Worm (Caenorhabditis elegans) whole organism, L4/young adult: ENCODE results near the gene C25F9.6.

ENCODE experiments used
- W03F9.2 ChIP-seq: fragments of 150-350 bp; optimal IDR thresholded peaks from 2 replicates; lab custom pipeline; 2014; ENCODE audit warnings: missing biosample characterization, missing genetic modification characterization
- dao-5 ChIP-seq: sonication (generic microtip); optimal IDR thresholded peaks from 2 replicates; lab custom pipeline; 2016; ENCODE audit warnings: missing genotype, missing genetic modification characterization, moderate library complexity, missing compliant biosample characterization
- him-1 ChIP-seq: sonication (generic microtip); optimal IDR thresholded peaks from 2 replicates; lab custom pipeline; 2016; ENCODE audit warnings: missing genotype, missing genetic modification reagents, missing genetic modification characterization, missing compliant biosample characterization

DNA sequence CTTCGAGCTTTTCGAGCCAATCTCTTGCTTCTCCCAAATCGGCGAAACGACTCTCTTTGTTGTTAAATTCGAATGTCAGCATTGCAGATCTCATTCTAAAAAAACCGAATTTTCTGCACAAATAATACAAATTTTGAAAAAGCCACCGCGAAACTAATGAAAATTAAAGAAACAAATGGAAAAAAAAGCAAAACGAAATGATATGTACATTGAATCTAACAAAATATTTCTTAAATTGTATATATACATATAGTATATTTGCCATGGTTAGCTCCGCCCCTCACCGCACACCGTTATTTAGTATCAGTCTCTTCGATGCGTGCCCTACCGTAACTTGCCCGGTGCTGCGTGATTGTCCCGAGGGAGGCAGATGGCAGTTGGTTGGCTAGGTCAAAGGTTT, 4.5 kb downstream of the C25F9.6 start, which contains the start of gene srw-86:
- TF ChIP-seq him-1 (tag; lab: Kevin White, UChicago): no peak
- TF ChIP-seq W03F9.2 (tag; lab: Kevin White, UChicago): no peak
- no peak for TF ChIP-seq dao-5 (tag; lab: Kevin White, UChicago)
